Fruit fly (Drosophila melanogaster): ENCODE results near the gene ari-1.

DNA sequence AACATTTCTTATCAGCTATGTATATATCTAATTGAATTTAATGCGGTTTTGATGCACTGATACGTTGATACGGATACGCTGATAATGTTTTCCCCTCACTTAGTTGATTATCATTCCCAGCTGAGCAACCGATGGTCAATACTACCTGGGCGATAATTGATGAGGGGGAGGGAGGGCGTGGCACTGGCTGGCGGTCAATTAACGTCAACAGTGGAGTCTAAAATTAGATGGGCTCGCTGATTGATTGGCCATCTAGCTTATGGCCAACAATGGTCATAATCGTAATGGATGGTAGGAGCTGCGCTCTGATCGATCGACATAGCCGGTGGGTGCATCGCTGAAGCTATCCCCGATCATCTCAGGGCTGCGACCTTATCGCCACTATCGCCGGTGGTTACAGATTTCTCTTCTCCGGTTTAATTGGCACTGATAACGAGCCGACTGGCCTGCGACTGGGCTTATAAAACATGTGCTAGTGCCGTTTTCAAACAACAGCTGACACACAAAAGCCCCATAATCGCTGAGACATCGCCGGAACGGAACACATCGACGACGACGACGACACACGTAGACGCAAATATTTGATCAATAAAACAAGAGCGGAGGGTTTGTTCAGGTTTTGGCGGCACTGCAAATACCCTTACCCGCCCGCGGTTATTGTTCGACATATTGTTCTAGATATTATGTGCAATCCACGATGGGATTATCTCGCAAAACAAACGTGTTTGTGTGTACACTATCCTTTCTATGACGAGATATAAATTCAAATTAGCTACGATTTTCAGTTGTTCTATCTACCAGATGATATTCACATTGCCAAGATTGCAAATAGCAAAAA lies 53.8 kb downstream of the ari-1 start:
- TF ChIP-seq psq (optimal IDR thresholded peaks at IDR 0.05) (no peak), h (optimal IDR thresholded peaks at IDR 0.05) (no peak), ttk (optimal IDR thresholded peaks at IDR 0.05) (no peak), Sin3A (optimal IDR thresholded peaks at IDR 0.05) (no peak)
